Worm (Caenorhabditis elegans) whole organism, late embryonic: ENCODE measurements around the gene math-31.

Experiments used
- C08G9.2 ChIP-seq: sonication (generic microtip); optimal IDR thresholded peaks from 2 replicates; lab custom pipeline; 2016; ENCODE audit warnings: mild to moderate bottlenecking, missing genetic modification characterization, moderate library complexity, missing compliant biosample characterization
- C38D4.7 ChIP-seq: fragments of 200-800 bp; sonication (Bioruptor generic); optimal IDR thresholded peaks from 2 replicates; lab custom pipeline; 2018; ENCODE audit warnings: mild to moderate bottlenecking, missing genetic modification characterization, moderate library complexity, missing compliant biosample characterization
- K02D7.2 ChIP-seq: sonication (generic microtip); optimal IDR thresholded peaks from 2 replicates; lab custom pipeline; 2017; ENCODE audit warnings: mild to moderate bottlenecking, missing genetic modification characterization, missing compliant biosample characterization
- K09A11.1 ChIP-seq: sonication (generic microtip); optimal IDR thresholded peaks from 2 replicates; lab custom pipeline; 2017; ENCODE audit warnings: antibody characterized with exemption, mild to moderate bottlenecking, missing genetic modification characterization, missing compliant biosample characterization; ENCODE audit not compliant: insufficient read depth
- T23F11.4 ChIP-seq: fragments of 200-800 bp; sonication (Bioruptor generic); optimal IDR thresholded peaks from 2 replicates; lab custom pipeline; 2018; ENCODE audit warnings: mild to moderate bottlenecking, missing genetic modification characterization, missing compliant biosample characterization
- ceh-18 ChIP-seq: sonication (generic microtip); optimal IDR thresholded peaks from 2 replicates; lab custom pipeline; 2016; ENCODE audit warnings: missing genetic modification characterization, missing compliant biosample characterization
- ceh-30 ChIP-seq: fragments of 150-350 bp; optimal IDR thresholded peaks from 2 replicates; lab custom pipeline; 2014; ENCODE audit warnings: missing biosample characterization, missing genetic modification characterization
- ceh-31 ChIP-seq: sonication (generic microtip); optimal IDR thresholded peaks from 2 replicates; lab custom pipeline; 2016; ENCODE audit warnings: missing genetic modification characterization, missing compliant biosample characterization
- ceh-34 ChIP-seq: sonication (generic microtip); optimal IDR thresholded peaks from 2 replicates; lab custom pipeline; 2016; ENCODE audit warnings: mild to moderate bottlenecking, missing genetic modification characterization, missing compliant biosample characterization
- ceh-6 ChIP-seq: fragments of 200-800 bp; sonication (Bioruptor generic); optimal IDR thresholded peaks from 2 replicates; lab custom pipeline; 2018; ENCODE audit warnings: mild to moderate bottlenecking, missing genetic modification characterization, missing compliant biosample characterization
- dmd-4 ChIP-seq: sonication (generic microtip); optimal IDR thresholded peaks from 2 replicates; lab custom pipeline; 2016; ENCODE audit warnings: borderline replicate concordance, missing genetic modification characterization, missing compliant biosample characterization
- dve-1 ChIP-seq: sonication (generic microtip); optimal IDR thresholded peaks from 2 replicates; lab custom pipeline; 2017; ENCODE audit warnings: antibody characterized with exemption, mild to moderate bottlenecking, missing genetic modification characterization, missing compliant biosample characterization
- elt-2 ChIP-seq: sonication (generic microtip); optimal IDR thresholded peaks from 2 replicates; lab custom pipeline; 2016; ENCODE audit warnings: missing genetic modification reagents, missing genetic modification characterization, missing compliant biosample characterization
- elt-4 ChIP-seq: sonication (generic microtip); optimal IDR thresholded peaks from 2 replicates; lab custom pipeline; 2016; ENCODE audit warnings: missing genetic modification characterization, missing compliant biosample characterization
- eyg-1 ChIP-seq: sonication (generic microtip); optimal IDR thresholded peaks from 2 replicates; lab custom pipeline; 2016; ENCODE audit warnings: missing genotype, missing genetic modification characterization, missing compliant biosample characterization
- fkh-10 ChIP-seq: fragments of 150-350 bp; optimal IDR thresholded peaks from 2 replicates; lab custom pipeline; 2014; ENCODE audit warnings: missing biosample characterization, missing genetic modification reagents, missing genetic modification characterization
- hlh-8 ChIP-seq: sonication (generic microtip); optimal IDR thresholded peaks from 2 replicates; lab custom pipeline; 2016; ENCODE audit warnings: missing genotype, missing genetic modification characterization, missing compliant biosample characterization
- nfya-1 ChIP-seq: sonication (generic microtip); optimal IDR thresholded peaks from 2 replicates; lab custom pipeline; 2017; ENCODE audit warnings: missing genetic modification characterization, mild to moderate bottlenecking, missing compliant biosample characterization, antibody characterized with exemption, moderate library complexity
- nhr-11 ChIP-seq: fragments of 150-350 bp; optimal IDR thresholded peaks from 2 replicates; lab custom pipeline; 2014; ENCODE audit warnings: missing biosample characterization, missing genetic modification characterization
- npax-4 ChIP-seq: sonication (generic microtip); optimal IDR thresholded peaks from 2 replicates; lab custom pipeline; 2016; ENCODE audit warnings: missing genetic modification characterization, missing compliant biosample characterization
- odd-2 ChIP-seq: sonication (generic microtip); optimal IDR thresholded peaks from 2 replicates; lab custom pipeline; 2017; ENCODE audit warnings: antibody characterized with exemption, mild to moderate bottlenecking, missing genetic modification characterization, missing compliant biosample characterization
- pag-3 ChIP-seq: sonication (generic microtip); optimal IDR thresholded peaks from 2 replicates; lab custom pipeline; 2016; ENCODE audit warnings: missing compliant biosample characterization, missing genetic modification characterization, borderline replicate concordance
- pha-2 ChIP-seq: sonication (generic microtip); optimal IDR thresholded peaks from 2 replicates; lab custom pipeline; 2017; ENCODE audit warnings: mild to moderate bottlenecking, missing genetic modification characterization, missing compliant biosample characterization
- pqm-1 ChIP-seq: sonication (generic microtip); optimal IDR thresholded peaks from 2 replicates; lab custom pipeline; 2016; ENCODE audit warnings: missing genetic modification characterization, missing compliant biosample characterization
- ref-2 ChIP-seq: sonication (generic microtip); optimal IDR thresholded peaks from 2 replicates; lab custom pipeline; 2016; ENCODE audit warnings: missing genetic modification characterization, missing compliant biosample characterization
- rnt-1 ChIP-seq: sonication (generic microtip); optimal IDR thresholded peaks from 2 replicates; lab custom pipeline; 2016; ENCODE audit warnings: missing genetic modification characterization, missing compliant biosample characterization
- sox-2 ChIP-seq: fragments of 200-800 bp; sonication (Bioruptor generic); IDR thresholded peaks from 2 replicates; pipeline ENCODE4 v1.3.6; 2022; ENCODE audit warnings: missing genetic modification reagents, missing genetic modification characterization, missing compliant biosample characterization
- sox-4 ChIP-seq: sonication (generic microtip); optimal IDR thresholded peaks from 2 replicates; lab custom pipeline; 2017; ENCODE audit warnings: mild to moderate bottlenecking, missing genetic modification characterization, inconsistent platforms, missing compliant biosample characterization
- syd-9 ChIP-seq: sonication (generic microtip); optimal IDR thresholded peaks from 2 replicates; lab custom pipeline; 2016; ENCODE audit warnings: mild to moderate bottlenecking, missing genetic modification characterization, moderate library complexity, missing compliant biosample characterization
- tbx-2 ChIP-seq: sonication (generic microtip); optimal IDR thresholded peaks from 2 replicates; lab custom pipeline; 2016; ENCODE audit warnings: missing genetic modification characterization, missing compliant biosample characterization
- tbx-7 ChIP-seq: sonication (generic microtip); optimal IDR thresholded peaks from 2 replicates; lab custom pipeline; 2016; ENCODE audit warnings: missing genotype, missing genetic modification characterization, missing compliant biosample characterization
- zip-5 ChIP-seq: sonication (generic microtip); optimal IDR thresholded peaks from 2 replicates; lab custom pipeline; 2016; ENCODE audit warnings: missing genetic modification characterization, missing compliant biosample characterization
- ztf-16 ChIP-seq: sonication (generic microtip); optimal IDR thresholded peaks from 2 replicates; lab custom pipeline; 2017; ENCODE audit warnings: missing genetic modification characterization, missing compliant biosample characterization

The math-31 gene

DNA sequence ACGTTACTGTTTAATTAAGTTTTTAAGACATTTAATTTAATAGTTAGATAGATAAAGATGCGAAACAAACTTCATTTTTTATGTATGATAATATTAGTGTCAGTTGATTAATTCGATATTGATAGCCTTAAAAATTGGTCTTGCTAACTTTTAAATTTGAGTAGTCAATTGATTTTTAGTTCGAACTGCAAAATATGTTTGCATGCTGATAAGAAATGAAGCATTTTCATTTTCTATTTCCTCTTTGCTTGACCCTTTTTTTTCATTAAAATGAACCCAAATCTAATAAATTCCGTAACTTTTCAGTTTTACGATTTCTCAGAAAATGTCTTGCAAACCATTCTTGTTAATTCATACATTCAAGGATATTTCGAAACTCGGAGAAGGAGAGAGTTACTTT lies 7.5 kb downstream of the math-31 start, which contains the start of gene math-22:
Gene math-22 (plus strand): TSS at position 301 of the 400 bp plus-strand sequence.
- TF ChIP-seq nfya-1 (tag; lab: Kevin White, UChicago) (no peak), ceh-18 (tag; lab: Kevin White, UChicago) (no peak), tbx-7 (no peak), zip-5 (no peak), dve-1 (no peak), syd-9 (tag; lab: Kevin White, UChicago) (no peak), ceh-34 (tag; lab: Kevin White, UChicago) (no peak), ceh-31 (tag; lab: Kevin White, UChicago) (no peak), odd-2 (tag; lab: Kevin White, UChicago) (no peak), ref-2 (no peak), ceh-30 (tag; lab: Kevin White, UChicago) (no peak)

- TF ChIP-seq fkh-10 (GFP tag; lab: Kevin White, UChicago): no peak
- TF ChIP-seq sox-4: no peak
- TF ChIP-seq ref-2: no peak
- no peak for TF ChIP-seq ceh-31 (tag; lab: Kevin White, UChicago)
- no peak for TF ChIP-seq C38D4.7 (GFP tag; lab: Kevin White, UChicago)
- no peak for TF ChIP-seq npax-4 (tag; lab: Kevin White, UChicago)
- no peak for TF ChIP-seq tbx-2
- no peak for TF ChIP-seq K02D7.2 (tag; lab: Kevin White, UChicago)
- TF ChIP-seq pqm-1: no peak
- no peak for TF ChIP-seq ztf-16 (tag; lab: Kevin White, UChicago)
Measured at ce11 chrII:1901981-1902380, 10.7 kb downstream of the math-31 start, which contains the start of gene math-23. TSS of gene math-23 (plus strand) at chrII:1902281.

- TF ChIP-seq npax-4 (tag; lab: Kevin White, UChicago) (no peak), pag-3 (tag; lab: Kevin White, UChicago) (no peak), ceh-6 (GFP tag; lab: Kevin White, UChicago) (no peak), nhr-11 (tag; lab: Kevin White, UChicago) (no peak), ceh-18 (tag; lab: Kevin White, UChicago) (no peak), T23F11.4 (GFP tag; lab: Kevin White, UChicago) (no peak)
Measured at ce11 chrII:1899934-1900333, 12.7 kb downstream of the math-31 start, which contains the start of gene math-24. TSS of gene math-24 (plus strand) at chrII:1900234.

DNA sequence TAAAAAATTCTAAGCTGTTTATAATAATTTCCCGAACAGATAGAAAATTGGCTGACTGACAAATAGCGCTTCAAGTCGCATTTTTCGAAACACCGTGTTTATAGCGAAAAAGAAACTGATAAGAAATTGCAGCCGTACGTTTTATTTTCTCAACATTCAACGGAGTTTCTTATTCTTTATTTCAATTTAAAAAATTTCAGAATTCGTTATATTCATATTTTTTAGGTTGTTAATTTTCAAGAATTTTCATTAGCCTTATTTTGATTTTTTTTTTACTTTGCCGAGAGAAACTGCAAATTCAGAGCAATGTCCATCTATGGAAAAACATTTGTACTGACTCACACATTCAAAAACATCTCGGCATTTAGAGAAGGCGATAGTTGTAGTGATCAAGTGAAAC lies 14.7 kb downstream of the math-31 start, which contains the start of gene C46F9.6:
Gene C46F9.6 (plus strand): TSS at position 301 of the 400 bp plus-strand sequence.
- no peak for TF ChIP-seq nhr-11 (tag; lab: Kevin White, UChicago)
- no peak for TF ChIP-seq K09A11.1 (tag; lab: Kevin White, UChicago)
- no peak for TF ChIP-seq elt-4
- TF ChIP-seq eyg-1 (tag; lab: Kevin White, UChicago): no peak
- TF ChIP-seq K02D7.2 (tag; lab: Kevin White, UChicago): no peak
- no peak for TF ChIP-seq dmd-4 (tag; lab: Kevin White, UChicago)
- no peak for TF ChIP-seq sox-2
- TF ChIP-seq syd-9 (tag; lab: Kevin White, UChicago): no peak
- TF ChIP-seq hlh-8: no peak
- TF ChIP-seq zip-5: no peak
- no peak for TF ChIP-seq pha-2 (tag; lab: Kevin White, UChicago)
- TF ChIP-seq C08G9.2: no peak
- no peak for TF ChIP-seq dve-1
- no peak for TF ChIP-seq ceh-34 (tag; lab: Kevin White, UChicago)
- no peak for TF ChIP-seq elt-2 (tag; lab: Kevin White, UChicago)
- TF ChIP-seq rnt-1: no peak
- TF ChIP-seq, all 69 proteins: peak for 0

- TF ChIP-seq ceh-34 (tag; lab: Kevin White, UChicago): no peak
- TF ChIP-seq pqm-1: no peak
- no peak for TF ChIP-seq tbx-2
Measured at ce11 chrII:1895762-1896161, 16.9 kb downstream of the math-31 start, which contains the start of gene math-25. TSS of gene math-25 (plus strand) at chrII:1896062.
